Worm (Caenorhabditis elegans) whole organism, L1 larva: Measurements from ENCODE around the gene his-3.

ENCODE experiments used
- F16B12.6 ChIP-seq: fragments of 150-350 bp; optimal IDR thresholded peaks from 2 replicates; lab custom pipeline; 2014; ENCODE audit warnings: missing biosample characterization, missing genetic modification characterization
- ama-1 ChIP-seq: fragments of 150-350 bp; optimal IDR thresholded peaks from 2 replicates; lab custom pipeline; 2014
- ceh-63 ChIP-seq: fragments of 200-800 bp; sonication (Bioruptor generic); optimal IDR thresholded peaks from 2 replicates; lab custom pipeline; 2018; ENCODE audit warnings: mild to moderate bottlenecking, missing genetic modification characterization, missing compliant biosample characterization
- efl-1 ChIP-seq, 4 experiments: fragments of 150-350 bp; optimal IDR thresholded peaks in 3 of 4; peaks in 1 of 4; 1 replicate in 1 of 4; 2 replicates in 3 of 4; lab custom pipeline; 2014; ENCODE audit warnings: missing biosample characterization in 2 of 4, missing genetic modification characterization in 2 of 4, missing genetic modification reagents in 2 of 4
- elt-2 ChIP-seq: sonication (generic microtip); optimal IDR thresholded peaks from 2 replicates; lab custom pipeline; 2016; ENCODE audit warnings: missing genetic modification characterization, mild to moderate bottlenecking, inconsistent platforms, missing compliant biosample characterization, missing genetic modification reagents
- hlh-17 ChIP-seq: fragments of 200-800 bp; sonication (Bioruptor generic); optimal IDR thresholded peaks from 2 replicates; lab custom pipeline; 2018; ENCODE audit warnings: missing genetic modification characterization, mild to moderate bottlenecking, missing compliant biosample characterization, moderate library complexity, borderline replicate concordance
- lin-13 ChIP-seq: fragments of 150-350 bp; optimal IDR thresholded peaks from 2 replicates; lab custom pipeline; 2014; ENCODE audit warnings: missing biosample characterization, missing genetic modification reagents, missing genetic modification characterization
- lin-15B ChIP-seq: fragments of 150-350 bp; sonication (generic microtip); optimal IDR thresholded peaks from 3 replicates; lab custom pipeline; 2014; ENCODE audit warnings: missing biosample characterization, missing genetic modification characterization
- mef-2 ChIP-seq: fragments of 150-350 bp; optimal IDR thresholded peaks from 2 replicates; lab custom pipeline; 2014; ENCODE audit warnings: missing biosample characterization, missing genetic modification characterization
- nhr-11 ChIP-seq: fragments of 150-350 bp; optimal IDR thresholded peaks from 2 replicates; lab custom pipeline; 2014; ENCODE audit warnings: missing biosample characterization, missing genetic modification characterization
- nhr-19 ChIP-seq: fragments of 200-800 bp; sonication (Bioruptor generic); conservative IDR thresholded peaks from 2 replicates; pipeline ENCODE4 v1.3.6; 2022; ENCODE audit warnings: missing genetic modification characterization, missing compliant biosample characterization
- nhr-76 ChIP-seq: sonication (generic microtip); optimal IDR thresholded peaks from 2 replicates; lab custom pipeline; 2017; ENCODE audit warnings: missing biosample characterization, missing genetic modification characterization
- nhr-90 ChIP-seq: sonication (generic microtip); optimal IDR thresholded peaks from 2 replicates; lab custom pipeline; 2016; ENCODE audit warnings: mild to moderate bottlenecking, missing genetic modification characterization, missing compliant biosample characterization; ENCODE audit not compliant: poor library complexity
- snpc-4 ChIP-seq: fragments of 150-350 bp; optimal IDR thresholded peaks from 2 replicates; lab custom pipeline; 2014; ENCODE audit warnings: missing biosample characterization, missing genetic modification characterization
- snu-23 ChIP-seq: sonication (generic microtip); optimal IDR thresholded peaks from 2 replicates; lab custom pipeline; 2016; ENCODE audit warnings: missing genetic modification characterization, missing compliant biosample characterization
- sptf-1 ChIP-seq: fragments of 150-350 bp; optimal IDR thresholded peaks from 2 replicates; lab custom pipeline; 2014; ENCODE audit warnings: missing biosample characterization, missing genetic modification characterization
- tlp-1 ChIP-seq: fragments of 150-350 bp; optimal IDR thresholded peaks from 2 replicates; lab custom pipeline; 2014; ENCODE audit warnings: missing biosample characterization, missing genetic modification characterization
- unc-62 ChIP-seq: fragments of 150-350 bp; optimal IDR thresholded peaks from 2 replicates; lab custom pipeline; 2014; ENCODE audit warnings: missing biosample characterization, missing genetic modification reagents, missing genetic modification characterization
- unc-98 ChIP-seq: fragments of 200-800 bp; sonication (Bioruptor generic); IDR thresholded peaks from 2 replicates; pipeline ENCODE4 v1.3.6; 2022; ENCODE audit warnings: missing genetic modification characterization, missing compliant biosample characterization
- vab-15 ChIP-seq: sonication (generic microtip); optimal IDR thresholded peaks from 2 replicates; lab custom pipeline; 2017; ENCODE audit warnings: missing genotype, mild to moderate bottlenecking, missing genetic modification characterization, missing compliant biosample characterization

his-3 gene

DNA sequence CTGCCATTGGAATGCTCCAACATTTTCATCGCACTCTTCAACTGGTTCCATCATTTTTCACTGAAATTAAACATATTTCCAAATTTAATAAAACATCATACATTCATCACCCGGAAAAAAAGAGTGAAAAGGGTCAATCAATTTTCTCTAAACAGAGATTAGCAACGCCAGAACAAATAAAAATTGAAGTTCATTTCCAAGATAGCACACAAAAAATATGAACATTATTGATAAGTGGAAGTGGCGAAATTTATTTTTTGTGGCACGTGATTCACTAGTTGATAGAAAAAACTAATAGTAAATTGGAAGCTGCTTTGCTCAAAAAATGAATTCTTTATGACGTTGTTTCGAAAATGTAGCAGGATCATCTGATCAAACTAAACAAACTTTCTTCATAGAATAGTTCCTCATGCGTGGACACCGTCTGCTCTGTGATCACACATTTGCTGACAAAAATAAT, 34.7 kb downstream of the his-3 start, which contains the start of the genes F14H3.12 and srj-29:
Gene F14H3.12 (minus strand): TSS at position 74 of the 460 bp plus-strand sequence.
Gene srj-29 (plus strand): TSS at position 410 of the 460 bp plus-strand sequence.
- TF ChIP-seq F16B12.6 (tag; lab: Kevin White, UChicago) (no peak), elt-2 (tag; lab: Kevin White, UChicago) (peak; percentile 48), unc-62 (GFP tag; lab: Kevin White, UChicago) (no peak), sptf-1 (tag; lab: Kevin White, UChicago) (no peak), nhr-90 (tag; lab: Kevin White, UChicago) (no peak)

DNA sequence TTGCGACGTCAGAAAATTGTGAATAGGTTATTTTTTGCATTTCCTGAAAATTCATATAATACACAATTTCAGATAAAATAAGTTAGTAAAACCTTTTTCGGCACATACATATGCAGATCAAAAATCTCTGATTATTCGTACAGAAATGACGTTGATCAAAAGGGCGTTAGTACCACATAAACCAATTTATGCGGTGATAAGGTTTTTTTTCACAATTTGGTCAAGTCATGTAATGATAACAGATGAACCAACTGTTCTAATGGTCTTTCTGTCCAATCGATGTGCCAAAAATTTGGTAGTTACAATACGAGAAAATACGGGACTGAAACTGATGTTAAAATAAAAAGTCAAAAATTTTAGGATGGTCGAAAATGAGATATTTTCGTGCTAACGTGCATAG, 39.4 kb downstream of the his-3 start:
- no peak for TF ChIP-seq snu-23 (GFP tag; lab: Kevin White, UChicago)
- TF ChIP-seq elt-2 (tag; lab: Kevin White, UChicago) = peak; percentile 23

DNA sequence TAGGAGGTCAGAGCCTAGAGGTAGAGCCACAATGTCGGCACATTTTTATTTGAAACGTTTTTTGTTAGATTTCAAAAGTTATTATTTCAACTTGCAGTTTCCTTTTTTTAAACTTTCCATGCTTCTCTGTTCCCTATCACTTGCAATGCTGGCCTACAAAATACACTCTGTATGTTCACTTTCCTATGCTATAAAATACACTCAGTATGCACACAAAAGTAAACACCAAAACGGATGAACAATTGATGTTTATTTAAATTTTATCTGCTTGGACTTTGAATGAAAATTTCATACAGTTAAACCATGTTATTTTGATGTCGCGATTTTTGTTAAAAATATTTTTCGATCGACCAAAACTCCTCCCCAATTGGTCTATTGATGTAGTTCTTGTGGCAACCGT, 40.1 kb downstream of the his-3 start:
- TF ChIP-seq unc-98 = no peak
- no peak for TF ChIP-seq hlh-17 (GFP tag; lab: Kevin White, UChicago)
- no peak for TF ChIP-seq sptf-1 (tag; lab: Kevin White, UChicago)
- TF ChIP-seq lin-13 = no peak
- no peak for TF ChIP-seq nhr-76 (tag; lab: Kevin White, UChicago)
- TF ChIP-seq nhr-11 (tag; lab: Kevin White, UChicago) = no peak
- no peak for TF ChIP-seq tlp-1 (tag; lab: Kevin White, UChicago)
- TF ChIP-seq lin-15B (tag; lab: Kevin White, UChicago) = no peak
- TF ChIP-seq mef-2 (tag; lab: Kevin White, UChicago) = no peak
- TF ChIP-seq efl-1 (optimal IDR thresholded peaks at IDR 0.05; lab: Kevin White, UChicago) = no peak
- TF ChIP-seq efl-1 (GFP tag; optimal IDR thresholded peaks at IDR 0.05 in 1 of 2; lab: Kevin White, UChicago) = no peak
- no peak for TF ChIP-seq snpc-4
- TF ChIP-seq nhr-19 (GFP tag; lab: Robert Waterston, UW) = no peak
- TF ChIP-seq vab-15 (tag; lab: Kevin White, UChicago) = no peak
- no peak for TF ChIP-seq snu-23 (GFP tag; lab: Kevin White, UChicago)
- no peak for TF ChIP-seq ceh-63 (GFP tag; lab: Kevin White, UChicago)
- TF ChIP-seq F16B12.6 (tag; lab: Kevin White, UChicago) = no peak

- TF ChIP-seq efl-1 (optimal IDR thresholded peaks at IDR 0.05; lab: Kevin White, UChicago) = no peak
- peak in 1 of 2 experiments; percentile 58 for TF ChIP-seq efl-1 (GFP tag; optimal IDR thresholded peaks at IDR 0.05 in 1 of 2; lab: Kevin White, UChicago)
- no peak for TF ChIP-seq ama-1 (lab: Kevin White, UChicago)
Observed at ce11 chrV:16090685-16091084, 50.1 kb downstream of the his-3 start, which contains the start of gene F22B8.3. F22B8.3 (plus strand) TSS chrV:16090985.
